Worm (Caenorhabditis elegans): ENCODE data around the gene srw-120.

ce11 chrV:3010468-3010867 is 14.5 kb upstream of the srw-120 start, which contains the start of gene srw-136:
- no peak for TF ChIP-seq ceh-88 (GFP tag; IDR thresholded peaks at IDR 0.05)
- no peak for TF ChIP-seq nhr-90 (tag; optimal IDR thresholded peaks at IDR 0.05; ENCODE audit: poor library complexity)
- no peak for TF ChIP-seq unc-98 (GFP tag; IDR thresholded peaks at IDR 0.05)
- no peak for TF ChIP-seq efl-1 (optimal IDR thresholded peaks at IDR 0.05)
- no peak for TF ChIP-seq efl-1 (GFP tag; optimal IDR thresholded peaks at IDR 0.05 in 1 of 2)
- TF ChIP-seq lin-39 (tag; optimal IDR thresholded peaks at IDR 0.05), result no peak
- no peak for TF ChIP-seq egl-27 (tag; optimal IDR thresholded peaks at IDR 0.05)
- TF ChIP-seq elt-2 (tag; optimal IDR thresholded peaks at IDR 0.05), result no peak
- TF ChIP-seq nhr-237 (tag; optimal IDR thresholded peaks at IDR 0.05), result no peak
- TF ChIP-seq ces-1 (GFP tag; optimal IDR thresholded peaks at IDR 0.05), result no peak
- no peak for TF ChIP-seq mab-9 (GFP tag; IDR thresholded peaks at IDR 0.05)
- no peak for TF ChIP-seq nhr-28 (tag; optimal IDR thresholded peaks at IDR 0.05)

All from whole organism, L1 larva.